Fruit fly (Drosophila melanogaster) whole organism, prepupa: ENCODE results near the gene kis.
A peak's percentile ranks its signal among the peaks of the same experiment; 100 is the strongest.

ENCODE experiments used
- Blimp-1 ChIP-seq: fragments of 200-800 bp; sonication (Bioruptor generic); optimal IDR thresholded peaks from 3 replicates; lab custom pipeline; 2017; ENCODE audit warnings: missing biosample characterization, missing genetic modification characterization, mild to moderate bottlenecking, moderate library complexity, missing genetic modification reagents
- CG10631 ChIP-seq: fragments of 200-800 bp; sonication (Bioruptor generic); optimal IDR thresholded peaks from 2 replicates; lab custom pipeline; 2016; ENCODE audit warnings: missing biosample characterization, missing genetic modification characterization
- CG11294 ChIP-seq: fragments of 200-800 bp; sonication (Bioruptor generic); IDR thresholded peaks from 2 replicates; pipeline ENCODE4 v1.3.6; 2022; ENCODE audit warnings: missing biosample characterization, missing genetic modification characterization
- CG11902 ChIP-seq: fragments of 200-800 bp; sonication (Bioruptor generic); optimal IDR thresholded peaks from 3 replicates; lab custom pipeline; 2016; ENCODE audit warnings: missing biosample characterization, missing genetic modification characterization
- CG15336 ChIP-seq: fragments of 200-800 bp; sonication (Bioruptor generic); IDR thresholded peaks from 2 replicates; pipeline ENCODE4 v1.3.6; 2022; ENCODE audit warnings: missing biosample characterization, missing genetic modification characterization
- CG3032 ChIP-seq: fragments of 200-800 bp; optimal IDR thresholded peaks from 2 replicates; lab custom pipeline; 2019; ENCODE audit warnings: missing biosample characterization, mild to moderate bottlenecking, missing genetic modification characterization, moderate library complexity
- CG31627 ChIP-seq: fragments of 200-800 bp; sonication (Bioruptor generic); optimal IDR thresholded peaks from 3 replicates; lab custom pipeline; 2016; ENCODE audit warnings: missing biosample characterization, missing genetic modification characterization
- CG32006 ChIP-seq: fragments of 200-800 bp; sonication (Bioruptor generic); optimal IDR thresholded peaks from 3 replicates; lab custom pipeline; 2017; ENCODE audit warnings: missing biosample characterization, mild to moderate bottlenecking, missing genetic modification characterization
- CG34406 ChIP-seq: fragments of 200-800 bp; sonication (Bioruptor generic); optimal IDR thresholded peaks from 3 replicates; lab custom pipeline; 2016; ENCODE audit warnings: missing biosample characterization, missing genetic modification characterization
- CG3919 ChIP-seq: fragments of 200-800 bp; sonication (Bioruptor generic); optimal IDR thresholded peaks from 3 replicates; lab custom pipeline; 2016; ENCODE audit warnings: missing biosample characterization, missing genetic modification characterization
- CG4318 ChIP-seq: fragments of 200-800 bp; sonication (Bioruptor generic); optimal IDR thresholded peaks from 3 replicates; lab custom pipeline; 2017; ENCODE audit warnings: missing biosample characterization, mild to moderate bottlenecking, missing genetic modification characterization
- CG6792 ChIP-seq: fragments of 200-800 bp; sonication (Bioruptor generic); optimal IDR thresholded peaks from 3 replicates; lab custom pipeline; 2016; ENCODE audit warnings: missing biosample characterization, missing genetic modification characterization
- CG6808 ChIP-seq: fragments of 200-800 bp; sonication (Bioruptor generic); optimal IDR thresholded peaks from 3 replicates; lab custom pipeline; 2017; ENCODE audit warnings: missing biosample characterization, missing genetic modification characterization, mild to moderate bottlenecking, moderate library complexity, missing genetic modification reagents
- CG7368 ChIP-seq: fragments of 200-800 bp; sonication (Bioruptor generic); optimal IDR thresholded peaks from 3 replicates; lab custom pipeline; 2016; ENCODE audit warnings: missing biosample characterization, missing genetic modification characterization
- CG8119 ChIP-seq: fragments of 200-800 bp; sonication (Bioruptor generic); IDR thresholded peaks from 3 replicates; pipeline ENCODE4 v1.3.6; 2022; ENCODE audit warnings: missing biosample characterization, missing genetic modification characterization
- CG8319 ChIP-seq: fragments of 200-800 bp; sonication (Bioruptor generic); optimal IDR thresholded peaks from 3 replicates; lab custom pipeline; 2016; ENCODE audit warnings: missing biosample characterization, missing genetic modification characterization
- Eip75B ChIP-seq: fragments of 200-800 bp; sonication (Bioruptor generic); optimal IDR thresholded peaks from 3 replicates; lab custom pipeline; 2016; ENCODE audit warnings: missing biosample characterization, missing genetic modification characterization
- Eip78C ChIP-seq: fragments of 200-800 bp; sonication (Bioruptor generic); peaks from one replicate; lab custom pipeline; 2016; ENCODE audit warnings: missing biosample characterization, missing genetic modification characterization
- Eip93F ChIP-seq: fragments of 200-800 bp; sonication (Bioruptor generic); optimal IDR thresholded peaks from 2 replicates; lab custom pipeline; 2016; ENCODE audit warnings: missing biosample characterization, mild to moderate bottlenecking, missing genetic modification characterization
- Ets21C ChIP-seq: fragments of 200-800 bp; sonication (Bioruptor generic); optimal IDR thresholded peaks from 3 replicates; lab custom pipeline; 2016; ENCODE audit warnings: missing biosample characterization, missing genetic modification characterization
- Ets96B ChIP-seq: fragments of 200-800 bp; optimal IDR thresholded peaks from 2 replicates; lab custom pipeline; 2019; ENCODE audit warnings: missing biosample characterization, mild to moderate bottlenecking, missing genetic modification characterization, moderate library complexity
- Gug ChIP-seq: fragments of 200-800 bp; sonication (Bioruptor generic); IDR thresholded peaks from 2 replicates; pipeline ENCODE4 v1.3.6; 2022; ENCODE audit warnings: missing biosample characterization, missing genetic modification characterization
- Hr38 ChIP-seq: sonication (Bioruptor generic); optimal IDR thresholded peaks from 2 replicates; lab custom pipeline; 2016; ENCODE audit warnings: missing biosample characterization, missing genetic modification characterization
- Hr4 ChIP-seq: fragments of 200-800 bp; sonication (Bioruptor generic); optimal IDR thresholded peaks from 3 replicates; lab custom pipeline; 2016; ENCODE audit warnings: missing biosample characterization, missing genetic modification characterization
- Lpt ChIP-seq: fragments of 200-800 bp; sonication (Bioruptor generic); optimal IDR thresholded peaks from 3 replicates; lab custom pipeline; 2016; ENCODE audit warnings: missing biosample characterization, missing genetic modification characterization
- Met ChIP-seq: fragments of 200-800 bp; sonication (Bioruptor generic); optimal IDR thresholded peaks from 3 replicates; lab custom pipeline; 2016; ENCODE audit warnings: missing biosample characterization, missing genetic modification characterization
- Sox15 ChIP-seq: fragments of 200-800 bp; sonication (Bioruptor generic); optimal IDR thresholded peaks from 3 replicates; lab custom pipeline; 2016; ENCODE audit warnings: missing biosample characterization, missing genetic modification characterization
- acj6 ChIP-seq: fragments of 200-800 bp; sonication (Bioruptor generic); optimal IDR thresholded peaks from 3 replicates; lab custom pipeline; 2016; ENCODE audit warnings: missing biosample characterization, missing genetic modification characterization
- dac ChIP-seq: fragments of 200-800 bp; sonication (Bioruptor generic); optimal IDR thresholded peaks from 2 replicates; lab custom pipeline; 2017; ENCODE audit warnings: missing biosample characterization, mild to moderate bottlenecking, missing genetic modification characterization
- dsx ChIP-seq: fragments of 200-800 bp; optimal IDR thresholded peaks from 3 replicates; lab custom pipeline; 2019; ENCODE audit warnings: missing biosample characterization, mild to moderate bottlenecking, missing genetic modification characterization, moderate library complexity; ENCODE audit not compliant: poor library complexity, severe bottlenecking
- esn ChIP-seq: fragments of 200-800 bp; sonication (Bioruptor generic); optimal IDR thresholded peaks from 2 replicates; lab custom pipeline; 2016; ENCODE audit warnings: missing biosample characterization, mild to moderate bottlenecking, missing genetic modification characterization, moderate library complexity
- fd59A ChIP-seq: fragments of 200-800 bp; sonication (Bioruptor generic); optimal IDR thresholded peaks from 2 replicates; lab custom pipeline; 2017; ENCODE audit warnings: missing biosample characterization, mild to moderate bottlenecking, missing genetic modification characterization, missing genetic modification reagents
- fkh ChIP-seq: fragments of 200-800 bp; sonication (Bioruptor generic); optimal IDR thresholded peaks from 3 replicates; lab custom pipeline; 2017; ENCODE audit warnings: missing biosample characterization, mild to moderate bottlenecking, missing genetic modification characterization, moderate library complexity
- net ChIP-seq: fragments of 200-800 bp; sonication (Bioruptor generic); optimal IDR thresholded peaks from 3 replicates; lab custom pipeline; 2016; ENCODE audit warnings: missing biosample characterization, missing genetic modification characterization
- pdm3 ChIP-seq: fragments of 200-800 bp; sonication (Bioruptor generic); optimal IDR thresholded peaks from 3 replicates; lab custom pipeline; 2016; ENCODE audit warnings: missing biosample characterization, missing genetic modification characterization
- spab ChIP-seq: fragments of 200-800 bp; sonication (Bioruptor generic); optimal IDR thresholded peaks from 2 replicates; lab custom pipeline; 2017; ENCODE audit warnings: missing biosample characterization, mild to moderate bottlenecking, missing genetic modification characterization, missing genetic modification reagents
- ss ChIP-seq, 2 experiments: fragments of 200-800 bp; sonication (Bioruptor generic); optimal IDR thresholded peaks; 2 replicates in 1 of 2; 3 replicates in 1 of 2; lab custom pipeline; 2017 to 2018; ENCODE audit warnings: mild to moderate bottlenecking in 2 of 2, missing biosample characterization in 2 of 2, missing genetic modification characterization in 2 of 2, moderate library complexity in 1 of 2
- svp ChIP-seq: fragments of 200-800 bp; sonication (Bioruptor generic); peaks from one replicate; lab custom pipeline; 2016; ENCODE audit warnings: missing biosample characterization, missing genetic modification characterization
- topi ChIP-seq: fragments of 200-800 bp; sonication (Bioruptor generic); optimal IDR thresholded peaks from 3 replicates; lab custom pipeline; 2016; ENCODE audit warnings: missing biosample characterization, missing genetic modification characterization
- vri ChIP-seq: fragments of 200-800 bp; sonication (Bioruptor generic); optimal IDR thresholded peaks from 3 replicates; lab custom pipeline; 2016; ENCODE audit warnings: missing biosample characterization, mild to moderate bottlenecking, missing genetic modification characterization

The kis gene

dm6 chr2L:250507-251215, at the start of gene kis (continued):
- TF ChIP-seq Hr38, result no peak

- TF ChIP-seq vri (GFP tag; lab: Kevin White, UChicago) (peak; percentile 90), net (GFP tag; lab: Kevin White, UChicago) (no peak), Hr38 (no peak)
These were observed 49.4 kb upstream of the kis start for dm6 chr2L:300006-300405.

- TF ChIP-seq fkh (GFP tag; lab: Kevin White, UChicago) (no peak), Eip75B (GFP tag; lab: Kevin White, UChicago) (no peak), dsx (GFP tag; lab: Kevin White, UChicago) (no peak), svp (GFP tag; lab: Kevin White, UChicago) (peak; percentile 2), Eip93F (no peak)
- TF ChIP-seq, all 60 proteins: peak for 1
These were observed 48.4 kb upstream of the kis start for dm6 chr2L:299038-299437.

dm6 chr2L:298285-298644, 47.6 kb upstream of the kis start:
- TF ChIP-seq Eip78C (GFP tag; lab: Kevin White, UChicago), result peak; percentile 39
- TF ChIP-seq svp (GFP tag; lab: Kevin White, UChicago), result peak; percentile 85
- TF ChIP-seq Ets96B, result no peak
- no peak for TF ChIP-seq CG31627 (GFP tag; lab: Kevin White, UChicago)
- no peak for TF ChIP-seq spab (GFP tag; lab: Kevin White, UChicago)
- TF ChIP-seq fkh (GFP tag; lab: Kevin White, UChicago), result peak; percentile 89

- TF ChIP-seq CG3919 (GFP tag; lab: Kevin White, UChicago) (peak; percentile 93), esn (GFP tag; lab: Kevin White, UChicago) (peak; percentile 91), CG8119 (GFP tag; lab: Robert Waterston, UW) (peak; percentile 92), Sox15 (GFP tag; lab: Kevin White, UChicago) (peak; percentile 90), pdm3 (GFP tag; lab: Kevin White, UChicago) (peak; percentile 89), CG31627 (GFP tag; lab: Kevin White, UChicago) (peak; percentile 93), svp (GFP tag; lab: Kevin White, UChicago) (peak; percentile 94), CG32006 (GFP tag; lab: Kevin White, UChicago) (peak; percentile 92), Hr4 (peak; percentile 83), dsx (GFP tag; lab: Kevin White, UChicago) (peak; percentile 74), CG6808 (GFP tag; lab: Kevin White, UChicago) (peak; percentile 79), Gug (GFP tag; lab: Robert Waterston, UW) (peak; percentile 52), Met (peak; percentile 87), Blimp-1 (GFP tag; lab: Kevin White, UChicago) (peak; percentile 57), Eip78C (GFP tag; lab: Kevin White, UChicago) (peak; percentile 95), net (GFP tag; lab: Kevin White, UChicago) (peak; percentile 85), CG6792 (GFP tag; lab: Kevin White, UChicago) (peak; percentile 90), CG4318 (GFP tag; lab: Kevin White, UChicago) (no peak), Ets21C (peak; percentile 84), CG11902 (GFP tag; lab: Kevin White, UChicago) (peak; percentile 87), topi (GFP tag; lab: Kevin White, UChicago) (peak; percentile 86), CG15336 (GFP tag; lab: Robert Waterston, UW) (peak; percentile 80), CG3032 (peak; percentile 88), dac (GFP tag; lab: Kevin White, UChicago) (peak; percentile 79), CG7368 (GFP tag; lab: Kevin White, UChicago) (peak; percentile 79), CG8319 (GFP tag; lab: Kevin White, UChicago) (peak; percentile 83), CG11294 (peak; percentile 67; the same call in 1 of the 2 replicates), CG34406 (GFP tag; lab: Kevin White, UChicago) (peak; percentile 91), Lpt (peak; percentile 83), acj6 (GFP tag; lab: Kevin White, UChicago) (peak; percentile 92), vri (GFP tag; lab: Kevin White, UChicago) (peak; percentile 90), CG10631 (peak; percentile 93), fd59A (GFP tag; lab: Kevin White, UChicago) (peak; percentile 85), ss (GFP tag; optimal IDR thresholded peaks at IDR 0.05; lab: Kevin White, UChicago) (peak; percentile 47 to 80)
These were observed 47.1 kb upstream of the kis start, which contains the start of gene Pi3K21B for dm6 chr2L:297480-298284. TSS of gene Pi3K21B (plus strand) at chr2L:297880.
